Worm (Caenorhabditis elegans): Measurements from ENCODE around the gene daf-18.

- TF ChIP-seq ama-1 (optimal IDR thresholded peaks at IDR 0.05) (no peak), tbx-11 (GFP tag; IDR thresholded peaks at IDR 0.05) (no peak), ets-7 (tag; optimal IDR thresholded peaks at IDR 0.05) (no peak), ceh-13 (GFP tag; optimal IDR thresholded peaks at IDR 0.05) (no peak), tra-4 (tag; optimal IDR thresholded peaks at IDR 0.05) (no peak), B0310.2 (tag; optimal IDR thresholded peaks at IDR 0.05) (no peak), sea-1 (GFP tag; conservative IDR thresholded peaks at IDR 0.05) (no peak), ceh-36 (tag; optimal IDR thresholded peaks at IDR 0.05) (no peak), hmbx-1 (tag; optimal IDR thresholded peaks at IDR 0.05) (no peak), hnd-1 (tag; optimal IDR thresholded peaks at IDR 0.05) (no peak), aly-1 (tag; optimal IDR thresholded peaks at IDR 0.05) (no peak), hmg-4 (GFP tag; optimal IDR thresholded peaks at IDR 0.05) (no peak), scrt-1 (GFP tag; IDR thresholded peaks at IDR 0.05) (no peak)
These were observed 3.9 kb upstream of the daf-18 start, which contains the start of gene Y66H1A.5 for ce11 chrIV:428869-429268.

Measured in whole organism, early embryonic.